Fruit fly (Drosophila melanogaster) whole organism, embryonic: ENCODE data around the gene Lcch3.
A peak's percentile ranks its signal among the peaks of the same experiment; 100 is the strongest.

Experiments
- Adf1 ChIP-seq: fragments of 200-800 bp; sonication (Bioruptor generic); IDR thresholded peaks from 2 replicates; pipeline ENCODE4 v1.3.6; 2022; ENCODE audit warnings: missing biosample characterization, missing genetic modification characterization
- B-H2 ChIP-seq: fragments of 200-800 bp; sonication (Bioruptor generic); optimal IDR thresholded peaks from 2 replicates; lab custom pipeline; 2018; ENCODE audit warnings: missing biosample characterization, mild to moderate bottlenecking, missing genetic modification characterization
- CG10321 ChIP-seq: fragments of 200-800 bp; sonication (Bioruptor generic); IDR thresholded peaks from 2 replicates; pipeline ENCODE4 v1.3.6; 2022; ENCODE audit warnings: missing biosample characterization, missing genetic modification characterization
- CG10543 ChIP-seq: fragments of 200-800 bp; sonication (Bioruptor generic); optimal IDR thresholded peaks from 3 replicates; lab custom pipeline; 2017; ENCODE audit warnings: missing biosample characterization, mild to moderate bottlenecking, missing genetic modification characterization, moderate library complexity
- CG12104 ChIP-seq: fragments of 200-800 bp; sonication (Bioruptor generic); optimal IDR thresholded peaks from 3 replicates; lab custom pipeline; 2016; ENCODE audit warnings: missing biosample characterization, missing genetic modification characterization
- CG14667 ChIP-seq: fragments of 200-800 bp; sonication (Bioruptor generic); IDR thresholded peaks from 2 replicates; pipeline ENCODE4 v1.3.6; 2022; ENCODE audit warnings: missing biosample characterization, missing genetic modification characterization
- CG17359 ChIP-seq: fragments of 200-800 bp; sonication (Bioruptor generic); optimal IDR thresholded peaks from 3 replicates; lab custom pipeline; 2018; ENCODE audit warnings: missing biosample characterization, mild to moderate bottlenecking, missing genetic modification characterization, moderate library complexity
- CG17385 ChIP-seq: fragments of 200-800 bp; sonication (Bioruptor generic); optimal IDR thresholded peaks from 3 replicates; lab custom pipeline; 2018; ENCODE audit warnings: missing biosample characterization, mild to moderate bottlenecking, missing genetic modification characterization
- CG17829 ChIP-seq: fragments of 200-800 bp; optimal IDR thresholded peaks from 2 replicates; lab custom pipeline; 2019; ENCODE audit warnings: missing biosample characterization, mild to moderate bottlenecking, missing genetic modification characterization, moderate library complexity
- CG32767 ChIP-seq: fragments of 200-800 bp; sonication (Bioruptor generic); IDR thresholded peaks from 2 replicates; pipeline ENCODE4 v1.3.6; 2022; ENCODE audit warnings: missing biosample characterization, missing genetic modification characterization
- CG34376 ChIP-seq: fragments of 200-800 bp; sonication (Bioruptor generic); optimal IDR thresholded peaks from 2 replicates; lab custom pipeline; 2018; ENCODE audit warnings: missing biosample characterization, mild to moderate bottlenecking, missing genetic modification characterization
- CG34422 ChIP-seq: fragments of 200-800 bp; sonication (Bioruptor generic); IDR thresholded peaks from 3 replicates; pipeline ENCODE4 v1.3.6; 2022; ENCODE audit warnings: missing biosample characterization, missing genetic modification characterization
- CG3838 ChIP-seq: fragments of 200-800 bp; sonication (Bioruptor generic); optimal IDR thresholded peaks from 3 replicates; lab custom pipeline; 2016; ENCODE audit warnings: missing biosample characterization, missing genetic modification characterization
- CG4617 ChIP-seq: fragments of 200-800 bp; sonication (Bioruptor generic); optimal IDR thresholded peaks from 3 replicates; lab custom pipeline; 2016; ENCODE audit warnings: missing biosample characterization, missing genetic modification characterization, borderline replicate concordance
- CG6254 ChIP-seq: fragments of 200-800 bp; sonication (Bioruptor generic); optimal IDR thresholded peaks from 3 replicates; lab custom pipeline; 2017; ENCODE audit warnings: mild to moderate bottlenecking, missing biosample characterization, missing genetic modification reagents, missing genetic modification characterization
- CG8924 ChIP-seq: fragments of 200-800 bp; optimal IDR thresholded peaks from 3 replicates; lab custom pipeline; 2019; ENCODE audit warnings: missing biosample characterization, mild to moderate bottlenecking, missing genetic modification characterization, moderate library complexity
- Dad ChIP-seq: fragments of 200-800 bp; sonication (Bioruptor generic); optimal IDR thresholded peaks from 3 replicates; lab custom pipeline; 2016; ENCODE audit warnings: missing biosample characterization, missing genetic modification characterization
- Drgx ChIP-seq: fragments of 200-800 bp; sonication (Bioruptor generic); IDR thresholded peaks from 2 replicates; pipeline ENCODE4 v1.3.6; 2022; ENCODE audit warnings: missing biosample characterization, missing genetic modification characterization
- Fer1 ChIP-seq: fragments of 200-800 bp; sonication (Bioruptor generic); optimal IDR thresholded peaks from 2 replicates; lab custom pipeline; 2017; ENCODE audit warnings: missing biosample characterization, mild to moderate bottlenecking, missing genetic modification characterization
- Hand ChIP-seq: fragments of 200-800 bp; sonication (Bioruptor generic); optimal IDR thresholded peaks from 2 replicates; lab custom pipeline; 2017; ENCODE audit warnings: mild to moderate bottlenecking, missing biosample characterization, missing genetic modification reagents, missing genetic modification characterization
- Hr51 ChIP-seq, 2 experiments: fragments of 200-800 bp; sonication (Bioruptor generic); optimal IDR thresholded peaks; 2 replicates in 1 of 2; 3 replicates in 1 of 2; lab custom pipeline; 2016 to 2018; ENCODE audit warnings: missing biosample characterization in 2 of 2, missing genetic modification characterization in 2 of 2, mild to moderate bottlenecking in 1 of 2, moderate library complexity in 1 of 2
- MESR4 ChIP-seq: fragments of 200-800 bp; sonication (Bioruptor generic); optimal IDR thresholded peaks from 2 replicates; lab custom pipeline; 2018; ENCODE audit warnings: missing biosample characterization, mild to moderate bottlenecking, missing genetic modification characterization, moderate library complexity
- Trl ChIP-seq, 3 experiments: fragments of >200 bp in 2 of 3; fragments of 200-800 bp in 1 of 3; sonication (Bioruptor generic) in 1 of 3; optimal IDR thresholded peaks; 2 replicates in 1 of 3; 3 replicates in 2 of 3; lab custom pipeline; 2016 to 2017; ENCODE audit warnings: missing biosample characterization in 1 of 3, missing genetic modification characterization in 1 of 3
- YL-1 ChIP-seq: fragments of 200-800 bp; sonication (Bioruptor generic); optimal IDR thresholded peaks from 3 replicates; lab custom pipeline; 2017; ENCODE audit warnings: missing biosample characterization, mild to moderate bottlenecking, missing genetic modification characterization
- amos ChIP-seq: fragments of 200-800 bp; sonication (Bioruptor generic); IDR thresholded peaks from 2 replicates; pipeline ENCODE4 v1.3.6; 2022; ENCODE audit warnings: missing biosample characterization, missing genetic modification characterization; ENCODE audit not compliant: partially characterized antibody
- btn ChIP-seq: fragments of 200-800 bp; sonication (Bioruptor generic); optimal IDR thresholded peaks from 2 replicates; lab custom pipeline; 2016; ENCODE audit warnings: missing biosample characterization, missing genetic modification characterization
- caup ChIP-seq: fragments of 200-800 bp; sonication (Bioruptor generic); optimal IDR thresholded peaks from 3 replicates; lab custom pipeline; 2017; ENCODE audit warnings: missing biosample characterization, mild to moderate bottlenecking, missing genetic modification characterization, moderate library complexity; ENCODE audit not compliant: severe bottlenecking
- cg ChIP-seq: fragments of 200-800 bp; sonication (Bioruptor generic); optimal IDR thresholded peaks from 3 replicates; lab custom pipeline; 2019; ENCODE audit warnings: missing biosample characterization, mild to moderate bottlenecking, missing genetic modification characterization, moderate library complexity
- chinmo ChIP-seq: fragments of 200-800 bp; sonication (Bioruptor generic); IDR thresholded peaks from 4 replicates; pipeline ENCODE4 v1.3.6; 2022; ENCODE audit warnings: missing biosample characterization, missing genetic modification characterization; ENCODE audit not compliant: partially characterized antibody
- ci ChIP-seq: fragments of 200-800 bp; sonication (Bioruptor generic); IDR thresholded peaks from 3 replicates; pipeline ENCODE4 v1.3.6; 2022; ENCODE audit warnings: missing biosample characterization, missing genetic modification characterization
- corto ChIP-seq: fragments of 200-800 bp; sonication (Bioruptor generic); optimal IDR thresholded peaks from 2 replicates; lab custom pipeline; 2016; ENCODE audit warnings: missing biosample characterization, mild to moderate bottlenecking, missing genetic modification characterization, moderate library complexity
- dmrt99B ChIP-seq: fragments of 200-800 bp; sonication (Bioruptor generic); optimal IDR thresholded peaks from 2 replicates; lab custom pipeline; 2018; ENCODE audit warnings: missing biosample characterization, mild to moderate bottlenecking, missing genetic modification characterization, moderate library complexity
- exex ChIP-seq: fragments of 200-800 bp; sonication (Bioruptor generic); optimal IDR thresholded peaks from 4 replicates; lab custom pipeline; 2018; ENCODE audit warnings: missing biosample characterization, mild to moderate bottlenecking, missing genetic modification characterization, moderate library complexity
- gfzf ChIP-seq: fragments of 200-800 bp; sonication (Bioruptor generic); optimal IDR thresholded peaks from 2 replicates; lab custom pipeline; 2016; ENCODE audit warnings: missing biosample characterization, mild to moderate bottlenecking, missing genetic modification characterization, moderate library complexity
- insv ChIP-seq, 2 experiments: fragments of 200-800 bp; sonication (Bioruptor generic); optimal IDR thresholded peaks; 3 replicates each; lab custom pipeline; 2016 to 2018; ENCODE audit warnings: missing biosample characterization in 2 of 2, missing genetic modification characterization in 2 of 2
- nom ChIP-seq: fragments of 200-800 bp; sonication (Bioruptor generic); optimal IDR thresholded peaks from 2 replicates; lab custom pipeline; 2017; ENCODE audit warnings: missing biosample characterization, missing genetic modification characterization, mild to moderate bottlenecking, moderate library complexity, missing genetic modification reagents
- onecut ChIP-seq: fragments of 200-800 bp; sonication (Bioruptor generic); IDR thresholded peaks from 2 replicates; pipeline ENCODE4 v1.3.6; 2022; ENCODE audit warnings: missing biosample characterization, missing genetic modification characterization
- pfk ChIP-seq: fragments of 200-800 bp; sonication (Bioruptor generic); optimal IDR thresholded peaks from 2 replicates; lab custom pipeline; 2018; ENCODE audit warnings: missing biosample characterization, mild to moderate bottlenecking, missing genetic modification characterization, moderate library complexity
- pita ChIP-seq: fragments of 200-800 bp; sonication (Bioruptor generic); optimal IDR thresholded peaks from 2 replicates; lab custom pipeline; 2017; ENCODE audit warnings: missing biosample characterization, mild to moderate bottlenecking, missing genetic modification characterization
- pros ChIP-seq: fragments of 200-800 bp; sonication (Bioruptor generic); optimal IDR thresholded peaks from 3 replicates; lab custom pipeline; 2019; ENCODE audit warnings: missing biosample characterization, mild to moderate bottlenecking, missing genetic modification characterization, moderate library complexity
- psq ChIP-seq: fragments of 200-800 bp; sonication (Bioruptor generic); optimal IDR thresholded peaks from 2 replicates; lab custom pipeline; 2017; ENCODE audit warnings: missing biosample characterization, missing genetic modification characterization
- pzg ChIP-seq: fragments of 200-800 bp; sonication (Bioruptor generic); optimal IDR thresholded peaks from 3 replicates; lab custom pipeline; 2018; ENCODE audit warnings: missing biosample characterization, mild to moderate bottlenecking, missing genetic modification characterization, moderate library complexity
- rib ChIP-seq: fragments of 200-800 bp; sonication (Bioruptor generic); IDR thresholded peaks from 2 replicates; pipeline ENCODE4 v1.3.6; 2022; ENCODE audit warnings: missing biosample characterization, missing genetic modification characterization
- sens ChIP-seq: fragments of 200-800 bp; sonication (Bioruptor generic); peaks from one replicate; lab custom pipeline; 2016; ENCODE audit warnings: missing biosample characterization, missing genetic modification characterization
- trem ChIP-seq: fragments of 200-800 bp; optimal IDR thresholded peaks from 3 replicates; lab custom pipeline; 2019; ENCODE audit warnings: missing biosample characterization, mild to moderate bottlenecking, missing genetic modification characterization, moderate library complexity
- zf30C ChIP-seq: fragments of 200-800 bp; sonication (Bioruptor generic); optimal IDR thresholded peaks from 3 replicates; lab custom pipeline; 2018; ENCODE audit warnings: missing biosample characterization, mild to moderate bottlenecking, missing genetic modification characterization

The Lcch3 gene

DNA sequence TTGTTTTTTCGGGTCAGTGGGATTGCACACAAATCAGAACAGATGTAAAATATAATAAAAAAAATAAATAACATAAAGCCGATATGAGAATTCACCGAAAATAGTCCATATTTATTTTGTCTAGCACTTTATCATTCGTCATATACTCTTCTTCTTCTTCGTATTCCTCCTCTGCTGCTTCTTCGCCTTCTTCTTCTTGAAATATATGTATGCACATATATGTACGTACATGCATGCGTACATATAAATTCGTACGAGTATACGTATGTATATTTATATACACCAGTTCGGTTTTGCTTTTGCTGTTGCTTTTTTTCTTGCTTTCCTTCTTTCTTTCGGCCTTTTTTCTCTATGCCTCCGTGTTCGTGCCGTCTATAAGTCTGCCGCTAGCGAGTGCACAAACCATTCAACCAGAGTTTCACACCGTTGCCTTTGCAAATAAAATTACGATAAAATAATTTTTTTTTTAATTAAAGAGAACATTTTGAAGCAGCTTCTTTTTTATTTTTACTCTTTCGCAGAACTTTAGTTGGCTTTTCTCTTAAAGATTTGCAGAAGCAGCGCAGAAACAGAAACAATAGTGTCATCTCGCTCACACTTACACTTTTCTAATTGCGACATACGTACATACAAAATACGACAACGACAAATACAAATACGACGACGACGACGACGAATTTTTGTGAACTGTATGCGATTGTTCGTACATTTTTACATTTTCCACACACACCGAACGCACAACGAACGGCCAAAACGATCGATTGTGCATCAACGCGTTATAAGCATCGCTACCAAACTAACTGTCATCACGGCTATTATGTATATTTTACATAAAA is 38.3 kb upstream of the Lcch3 start:
- TF ChIP-seq CG34376 (GFP tag; lab: Kevin White, UChicago) (peak; percentile 89), corto (peak; percentile 10), CG17385 (GFP tag; lab: Kevin White, UChicago) (peak; percentile 99), ci (GFP tag; lab: Robert Waterston, UW) (peak; percentile 34; the same call in 1 of the 3 replicates), CG8924 (tag; lab: Kevin White, UChicago) (peak; percentile 13), CG34422 (GFP tag; lab: Robert Waterston, UW) (peak; percentile 39; the same call in 1 of the 3 replicates), YL-1 (GFP tag; lab: Kevin White, UChicago) (peak; percentile 84), caup (no peak), Drgx (GFP tag; lab: Robert Waterston, UW) (peak; percentile 94), chinmo (GFP tag; lab: Robert Waterston, UW) (peak; percentile 72; the same call in 1 of the 4 replicates), pzg (GFP tag; lab: Kevin White, UChicago) (peak; percentile 29), zf30C (GFP tag; lab: Kevin White, UChicago) (peak; percentile 85), nom (GFP tag; lab: Kevin White, UChicago) (peak; percentile 98), Adf1 (GFP tag; lab: Robert Waterston, UW) (peak; percentile 16; the same call in 1 of the 2 replicates), btn (GFP tag; lab: Kevin White, UChicago) (no peak), dmrt99B (tag; lab: Kevin White, UChicago) (no peak), CG12104 (GFP tag; lab: Kevin White, UChicago) (no peak), insv (GFP tag; optimal IDR thresholded peaks at IDR 0.05; lab: Kevin White, UChicago) (peak in 1 of 2 experiments; percentile 43), MESR4 (peak; percentile 81), Fer1 (peak; percentile 36), CG14667 (GFP tag; lab: Robert Waterston, UW) (no peak), rib (GFP tag; lab: Robert Waterston, UW) (0 out of 2 replicates have a peak, but pooled peaks have one; percentile 44), B-H2 (GFP tag; lab: Kevin White, UChicago) (peak; percentile 32), pros (GFP tag; lab: Kevin White, UChicago) (peak; percentile 76), pita (GFP tag; lab: Kevin White, UChicago) (peak; percentile 79), CG6254 (peak; percentile 16), sens (GFP tag; lab: Kevin White, UChicago) (peak; percentile 46), CG3838 (no peak), psq (GFP tag; lab: Kevin White, UChicago) (peak; percentile 100), onecut (0 out of 2 replicates have a peak, but pooled peaks have one; percentile 4), cg (GFP tag; lab: Kevin White, UChicago) (peak; percentile 58), CG10321 (peak; percentile 93), CG32767 (peak; percentile 48; the same call in 1 of the 2 replicates), exex (tag; lab: Kevin White, UChicago) (no peak), Trl (optimal IDR thresholded peaks at IDR 0.05; lab: Kevin White, UChicago) (peak in 1 of 2 experiments; percentile 73), Trl (GFP tag; optimal IDR thresholded peaks at IDR 0.05; lab: Kevin White, UChicago) (no peak), Hr51 (GFP tag; optimal IDR thresholded peaks at IDR 0.05; lab: Kevin White, UChicago) (no peak), CG4617 (GFP tag; lab: Kevin White, UChicago) (no peak), CG17359 (peak; percentile 86), amos (GFP tag; lab: Robert Waterston, UW) (peak; percentile 58; the same call in 1 of the 2 replicates), CG17829 (tag; lab: Kevin White, UChicago) (peak; percentile 2), Hand (GFP tag; lab: Kevin White, UChicago) (peak; percentile 22), Dad (GFP tag; lab: Kevin White, UChicago) (no peak), trem (peak; percentile 48), gfzf (GFP tag; lab: Kevin White, UChicago) (peak; percentile 6), CG10543 (GFP tag; lab: Kevin White, UChicago) (peak; percentile 57), pfk (no peak)
